Fruit fly (Drosophila melanogaster): ENCODE data around the gene CG14881.

dm6 chr3R:16456607-16457006, 21.9 kb downstream of the CG14881 start:
- no peak for TF ChIP-seq gl (tag; optimal IDR thresholded peaks at IDR 0.05)
- TF ChIP-seq Pif1B (GFP tag; optimal IDR thresholded peaks at IDR 0.05), result no peak
- no peak for TF ChIP-seq CG32121 (GFP tag; IDR thresholded peaks at IDR 0.05)
- TF ChIP-seq CG8159 (tag; optimal IDR thresholded peaks at IDR 0.05), result no peak
- TF ChIP-seq fd96Ca (GFP tag; IDR thresholded peaks at IDR 0.05), result no peak
- no peak for TF ChIP-seq CG14655 (GFP tag; optimal IDR thresholded peaks at IDR 0.05)
